Worm (Caenorhabditis elegans) whole organism, L4 larva: ENCODE results near the gene twk-31.

ENCODE experiments used
- D1046.2 ChIP-seq: fragments of 200-800 bp; sonication (Bioruptor generic); IDR thresholded peaks from 2 replicates; pipeline ENCODE4 v1.3.6; 2022; ENCODE audit warnings: missing genetic modification characterization, missing compliant biosample characterization
- F44E2.7 ChIP-seq: fragments of 200-800 bp; sonication (Bioruptor generic); IDR thresholded peaks from 2 replicates; pipeline ENCODE4 v2.1.2; 2022; ENCODE audit warnings: missing genetic modification characterization, missing compliant biosample characterization
- T26A8.4 ChIP-seq: fragments of 200-800 bp; sonication (Bioruptor generic); IDR thresholded peaks from 2 replicates; pipeline ENCODE4 v1.3.6; 2022; ENCODE audit warnings: missing genetic modification characterization, missing compliant biosample characterization
- Y75B8A.6 ChIP-seq: fragments of 200-800 bp; sonication (Bioruptor generic); IDR thresholded peaks from 2 replicates; pipeline ENCODE4 v1.3.6; 2022; ENCODE audit warnings: missing genetic modification reagents, missing genetic modification characterization, missing compliant biosample characterization
- ZK337.2 ChIP-seq: fragments of 200-800 bp; sonication (Bioruptor generic); IDR thresholded peaks from 2 replicates; pipeline ENCODE4 v1.3.6; 2022; ENCODE audit warnings: missing genetic modification reagents, missing genetic modification characterization, missing compliant biosample characterization
- ama-1 ChIP-seq: fragments of 150-350 bp; optimal IDR thresholded peaks from 2 replicates; lab custom pipeline; 2014; ENCODE audit warnings: inconsistent platforms, mixed read lengths
- arid-1 ChIP-seq: fragments of 200-800 bp; sonication (Bioruptor generic); conservative IDR thresholded peaks from 2 replicates; pipeline ENCODE4 v1.3.6; 2022; ENCODE audit warnings: missing genetic modification reagents, missing genetic modification characterization, missing compliant biosample characterization
- ceh-28 ChIP-seq: fragments of 150-350 bp; optimal IDR thresholded peaks from 2 replicates; lab custom pipeline; 2014; ENCODE audit warnings: missing biosample characterization, missing genetic modification reagents, missing genetic modification characterization
- ceh-32 ChIP-seq: sonication (generic microtip); optimal IDR thresholded peaks from 2 replicates; lab custom pipeline; 2016; ENCODE audit warnings: mild to moderate bottlenecking, missing genetic modification characterization, missing compliant biosample characterization; ENCODE audit not compliant: poor library complexity
- ceh-44 ChIP-seq: fragments of 200-800 bp; sonication (Bioruptor generic); IDR thresholded peaks from 2 replicates; pipeline ENCODE4 v1.3.6; 2022; ENCODE audit warnings: missing genetic modification reagents, missing genetic modification characterization, missing compliant biosample characterization
- ctbp-1 ChIP-seq: fragments of 200-800 bp; sonication (Bioruptor generic); IDR thresholded peaks from 2 replicates; pipeline ENCODE4 v1.3.6; 2022; ENCODE audit warnings: missing genetic modification reagents, missing genetic modification characterization, missing compliant biosample characterization
- daf-19 ChIP-seq: fragments of 200-800 bp; sonication (Bioruptor generic); conservative IDR thresholded peaks from 2 replicates; pipeline ENCODE4 v1.3.6; 2022; ENCODE audit warnings: missing genetic modification characterization, missing compliant biosample characterization
- dmd-6 ChIP-seq: fragments of 200-800 bp; sonication (Bioruptor generic); IDR thresholded peaks from 2 replicates; pipeline ENCODE4 v1.3.6; 2022; ENCODE audit warnings: missing genetic modification reagents, missing genetic modification characterization, missing compliant biosample characterization
- dve-1 ChIP-seq: sonication (generic microtip); optimal IDR thresholded peaks from 2 replicates; lab custom pipeline; 2017; ENCODE audit warnings: antibody characterized with exemption, mild to moderate bottlenecking, missing genetic modification characterization, missing compliant biosample characterization; ENCODE audit not compliant: insufficient read depth
- egl-43 ChIP-seq: fragments of 200-800 bp; sonication (Bioruptor generic); IDR thresholded peaks from 2 replicates; pipeline ENCODE4 v1.3.6; 2022; ENCODE audit warnings: missing genetic modification reagents, missing genetic modification characterization, missing compliant biosample characterization
- hlh-11 ChIP-seq: fragments of 200-800 bp; sonication (Bioruptor generic); optimal IDR thresholded peaks from 2 replicates; lab custom pipeline; 2018; ENCODE audit warnings: mild to moderate bottlenecking, missing genetic modification characterization, missing compliant biosample characterization
- hlh-30 ChIP-seq: sonication (generic microtip); optimal IDR thresholded peaks from 2 replicates; lab custom pipeline; 2017; ENCODE audit warnings: antibody characterized with exemption, mild to moderate bottlenecking, missing genetic modification characterization, missing compliant biosample characterization; ENCODE audit not compliant: insufficient read depth
- lim-7 ChIP-seq: fragments of 200-800 bp; sonication (Bioruptor generic); IDR thresholded peaks from 2 replicates; pipeline ENCODE4 v1.3.6; 2022; ENCODE audit warnings: missing genetic modification characterization, missing compliant biosample characterization
- lin-13 ChIP-seq: fragments of 150-350 bp; optimal IDR thresholded peaks from 2 replicates; lab custom pipeline; 2014; ENCODE audit warnings: missing biosample characterization, missing genetic modification reagents, missing genetic modification characterization
- lin-15B ChIP-seq: fragments of 150-350 bp; sonication (generic microtip); optimal IDR thresholded peaks from 3 replicates; lab custom pipeline; 2014; ENCODE audit warnings: missing biosample characterization, missing genetic modification characterization
- lin-38 ChIP-seq: fragments of 200-800 bp; sonication (Bioruptor generic); IDR thresholded peaks from 2 replicates; pipeline ENCODE4 v1.3.6; 2022; ENCODE audit warnings: missing genetic modification reagents, missing genetic modification characterization, missing compliant biosample characterization
- lsy-2 ChIP-seq, 2 experiments: fragments of 150-350 bp in 1 of 2; sonication (generic microtip) in 1 of 2; optimal IDR thresholded peaks; 2 replicates each; lab custom pipeline; 2014 to 2017; ENCODE audit warnings: missing biosample characterization in 2 of 2, missing genetic modification characterization in 2 of 2
- madf-5 ChIP-seq, 2 experiments: fragments of 200-800 bp; sonication (Bioruptor generic); IDR thresholded peaks; 2 replicates each; pipeline ENCODE4 v1.3.6; 2022; ENCODE audit warnings: missing compliant biosample characterization in 2 of 2, missing genetic modification characterization in 2 of 2
- mdt-29 ChIP-seq: fragments of 200-800 bp; sonication (Bioruptor generic); IDR thresholded peaks from 2 replicates; pipeline ENCODE4 v1.3.6; 2022; ENCODE audit warnings: missing genetic modification reagents, missing genetic modification characterization, missing compliant biosample characterization
- mep-1 ChIP-seq: fragments of 150-350 bp; sonication (generic microtip); optimal IDR thresholded peaks from 3 replicates; lab custom pipeline; 2014; ENCODE audit warnings: missing biosample characterization, missing genetic modification characterization
- mes-2 ChIP-seq: sonication (generic microtip); optimal IDR thresholded peaks from 2 replicates; lab custom pipeline; 2016; ENCODE audit warnings: missing genotype, mild to moderate bottlenecking, missing genetic modification characterization, missing compliant biosample characterization; ENCODE audit not compliant: poor library complexity, severe bottlenecking
- mxl-2 ChIP-seq: fragments of 200-800 bp; sonication (Bioruptor generic); conservative IDR thresholded peaks from 2 replicates; pipeline ENCODE4 v1.3.6; 2022; ENCODE audit warnings: missing genetic modification reagents, missing genetic modification characterization, missing compliant biosample characterization
- mxl-3 ChIP-seq: fragments of 200-800 bp; sonication (Bioruptor generic); optimal IDR thresholded peaks from 2 replicates; lab custom pipeline; 2018; ENCODE audit warnings: mild to moderate bottlenecking, missing genetic modification characterization, missing compliant biosample characterization
- nhr-111 ChIP-seq: fragments of 200-800 bp; sonication (Bioruptor generic); optimal IDR thresholded peaks from 2 replicates; lab custom pipeline; 2018; ENCODE audit warnings: mild to moderate bottlenecking, missing genetic modification characterization, missing compliant biosample characterization
- nhr-25 ChIP-seq: sonication (generic microtip); optimal IDR thresholded peaks from 2 replicates; lab custom pipeline; 2017; ENCODE audit warnings: missing genetic modification characterization, mild to moderate bottlenecking, missing compliant biosample characterization, antibody characterized with exemption, moderate library complexity, borderline replicate concordance; ENCODE audit not compliant: insufficient read depth
- nhr-42 ChIP-seq: fragments of 200-800 bp; sonication (Bioruptor generic); IDR thresholded peaks from 2 replicates; pipeline ENCODE4 v1.3.6; 2022; ENCODE audit warnings: missing genetic modification characterization, missing compliant biosample characterization
- nhr-48 ChIP-seq: sonication (generic microtip); optimal IDR thresholded peaks from 2 replicates; lab custom pipeline; 2016; ENCODE audit warnings: mild to moderate bottlenecking, missing genetic modification characterization, missing compliant biosample characterization
- nhr-6 ChIP-seq: fragments of 150-350 bp; optimal IDR thresholded peaks from 2 replicates; lab custom pipeline; 2014; ENCODE audit warnings: missing biosample characterization, missing genetic modification characterization
- nhr-77 ChIP-seq: fragments of 150-350 bp; optimal IDR thresholded peaks from 2 replicates; lab custom pipeline; 2014; ENCODE audit warnings: missing biosample characterization, missing genetic modification characterization
- rbr-2 ChIP-seq: sonication (generic microtip); optimal IDR thresholded peaks from 2 replicates; lab custom pipeline; 2016; ENCODE audit warnings: missing genotype, missing genetic modification characterization, missing compliant biosample characterization
- saeg-2 ChIP-seq: fragments of 200-800 bp; sonication (Bioruptor generic); IDR thresholded peaks from 2 replicates; pipeline ENCODE4 v1.3.6; 2022; ENCODE audit warnings: missing genetic modification reagents, missing genetic modification characterization, missing compliant biosample characterization
- set-16 ChIP-seq: fragments of 200-800 bp; sonication (Bioruptor generic); IDR thresholded peaks from 2 replicates; pipeline ENCODE4 v1.3.6; 2022; ENCODE audit warnings: missing genetic modification reagents, missing genetic modification characterization, missing compliant biosample characterization
- snpc-4 ChIP-seq: fragments of 150-350 bp; optimal IDR thresholded peaks from 2 replicates; lab custom pipeline; 2014; ENCODE audit warnings: missing biosample characterization, missing genetic modification characterization
- spr-3 ChIP-seq: fragments of 200-800 bp; sonication (Bioruptor generic); optimal IDR thresholded peaks from 2 replicates; lab custom pipeline; 2018; ENCODE audit warnings: mild to moderate bottlenecking, missing genetic modification characterization, missing compliant biosample characterization
- tra-1 ChIP-seq: fragments of 200-800 bp; sonication (Bioruptor generic); IDR thresholded peaks from 2 replicates; pipeline ENCODE4 v1.3.6; 2022; ENCODE audit warnings: missing genetic modification reagents, missing genetic modification characterization, missing compliant biosample characterization
- vab-7 ChIP-seq: fragments of 200-800 bp; sonication (Bioruptor generic); IDR thresholded peaks from 2 replicates; pipeline ENCODE4 v1.3.6; 2022; ENCODE audit warnings: missing genetic modification reagents, missing genetic modification characterization, missing compliant biosample characterization
- zip-2 ChIP-seq: fragments of 150-350 bp; optimal IDR thresholded peaks from 2 replicates; lab custom pipeline; 2014; ENCODE audit warnings: missing biosample characterization, missing genetic modification characterization

The twk-31 gene

ce11 chrIII:11463726-11464125 lies 53.2 kb downstream of the twk-31 start (continued):
- TF ChIP-seq ctbp-1 (GFP tag; lab: Robert Waterston, UW): no peak
- peak; percentile 65 for TF ChIP-seq T26A8.4 (GFP tag; lab: Robert Waterston, UW)
- TF ChIP-seq mxl-2 (GFP tag; lab: Robert Waterston, UW): no peak
- no peak for TF ChIP-seq F44E2.7 (GFP tag; lab: Robert Waterston, UW)
- TF ChIP-seq rbr-2 (tag; lab: Kevin White, UChicago): peak; percentile 20
- peak; percentile 60; the same call in 1 of the 2 replicates for TF ChIP-seq nhr-42 (GFP tag; lab: Robert Waterston, UW)
- 0 out of 2 replicates have a peak, but pooled peaks have one; percentile 17 for TF ChIP-seq ZK337.2 (GFP tag; lab: Robert Waterston, UW)
- TF ChIP-seq daf-19 (GFP tag; lab: Robert Waterston, UW): no peak
- TF ChIP-seq lim-7 (GFP tag; lab: Robert Waterston, UW): 0 out of 2 replicates have a peak, but pooled peaks have one; percentile 24
- 0 out of 2 replicates have a peak, but pooled peaks have one; percentile 5 for TF ChIP-seq Y75B8A.6 (GFP tag; lab: Robert Waterston, UW)
- TF ChIP-seq vab-7: peak; percentile 62
- peak; percentile 38 for TF ChIP-seq nhr-48 (tag; lab: Kevin White, UChicago)
- peak; percentile 53 for TF ChIP-seq nhr-25 (tag; lab: Kevin White, UChicago)
- TF ChIP-seq madf-5 (GFP tag; IDR thresholded peaks at IDR 0.05; lab: Robert Waterston, UW): peak; percentile 8 to 70; a peak in 2 of 4 replicates
- TF ChIP-seq snpc-4 (tag; lab: Kevin White, UChicago): peak; percentile 88
- peak; percentile 21 for TF ChIP-seq lin-15B
- TF ChIP-seq mxl-3: peak; percentile 73
- peak; percentile 77 for TF ChIP-seq dmd-6
- TF ChIP-seq nhr-111 (GFP tag; lab: Kevin White, UChicago): peak; percentile 11
- TF ChIP-seq zip-2 (tag; lab: Kevin White, UChicago): no peak
- TF ChIP-seq mes-2: peak; percentile 53
- no peak for TF ChIP-seq saeg-2 (GFP tag; lab: Robert Waterston, UW)
- TF ChIP-seq mep-1: peak; percentile 85
- peak; percentile 65 for TF ChIP-seq nhr-77
- TF ChIP-seq lsy-2 (tag; optimal IDR thresholded peaks at IDR 0.05; lab: Kevin White, UChicago): peak; percentile 5 to 50
- peak; percentile 50 for TF ChIP-seq nhr-6 (tag; lab: Kevin White, UChicago)
- peak; percentile 75 for TF ChIP-seq hlh-30 (tag; lab: Kevin White, UChicago)
- TF ChIP-seq lin-13 (GFP tag; lab: Kevin White, UChicago): peak; percentile 97
- peak; percentile 63; the same call in 1 of the 2 replicates for TF ChIP-seq egl-43 (GFP tag; lab: Robert Waterston, UW)
- peak; percentile 91 for TF ChIP-seq set-16 (GFP tag; lab: Robert Waterston, UW)
- TF ChIP-seq tra-1 (GFP tag; lab: Robert Waterston, UW): no peak
- peak; percentile 3 for TF ChIP-seq ama-1
- TF ChIP-seq spr-3 (GFP tag; lab: Kevin White, UChicago): peak; percentile 31
- TF ChIP-seq D1046.2 (GFP tag; lab: Robert Waterston, UW): 0 out of 2 replicates have a peak, but pooled peaks have one; percentile 45
- peak; percentile 66; the same call in 1 of the 2 replicates for TF ChIP-seq mdt-29 (GFP tag; lab: Robert Waterston, UW)
- TF ChIP-seq arid-1: peak; percentile 20; the same call in 1 of the 2 replicates
- TF ChIP-seq ceh-32: no peak
- TF ChIP-seq ceh-44 (GFP tag; lab: Robert Waterston, UW): no peak
- TF ChIP-seq lin-38 (GFP tag; lab: Robert Waterston, UW): peak; percentile 60
- peak; percentile 87 for TF ChIP-seq hlh-11 (tag; lab: Kevin White, UChicago)
- TF ChIP-seq ceh-28 (tag; lab: Kevin White, UChicago): no peak
- TF ChIP-seq dve-1 (tag; lab: Kevin White, UChicago): peak; percentile 85
